Fruit fly (Drosophila melanogaster) whole organism, wandering third instar larva: ENCODE measurements around the gene lbl.

Experiments
- Hr83 ChIP-seq: fragments of 200-300 bp; sonication (Bioruptor generic); optimal IDR thresholded peaks from 2 replicates; lab custom pipeline; 2016; ENCODE audit warnings: missing biosample characterization, mild to moderate bottlenecking, missing genetic modification characterization, moderate library complexity; ENCODE audit not compliant: poor library complexity, severe bottlenecking
- h ChIP-seq: fragments of 200-800 bp; sonication (Bioruptor generic); optimal IDR thresholded peaks from 3 replicates; lab custom pipeline; 2016; ENCODE audit warnings: missing biosample characterization, mild to moderate bottlenecking, missing genetic modification characterization

DNA sequence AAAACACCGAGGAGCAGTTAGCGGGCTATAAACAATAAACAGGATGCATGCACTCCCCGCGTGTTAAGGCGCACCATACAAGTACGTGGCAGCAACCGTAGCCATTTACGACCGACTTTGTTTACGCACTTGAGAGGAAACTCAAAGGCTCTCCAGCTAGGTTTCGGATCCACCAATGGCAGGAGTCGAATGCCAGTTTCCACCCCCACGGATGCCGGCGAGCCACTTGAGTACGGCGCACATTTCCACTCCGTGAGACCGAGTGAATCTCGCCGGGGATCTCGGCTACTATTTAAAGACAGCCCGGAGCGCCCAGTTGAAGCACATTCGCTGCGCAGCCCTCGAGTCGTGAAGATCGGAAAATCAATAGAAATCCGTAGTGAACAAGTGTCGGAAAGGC lies 45.4 kb downstream of the lbl start, which contains the start of gene bap:
- no peak for TF ChIP-seq Hr83
- no peak for TF ChIP-seq h (GFP tag; lab: Kevin White, UChicago)
